Worm (Caenorhabditis elegans): ENCODE results near the gene clec-225.

- TF ChIP-seq daf-19 (GFP tag; conservative IDR thresholded peaks at IDR 0.05) (no peak), aha-1 (tag) (no peak), mes-2 (tag; optimal IDR thresholded peaks at IDR 0.05; ENCODE audit: poor library complexity, severe bottlenecking) (no peak), aly-2 (tag; optimal IDR thresholded peaks at IDR 0.05) (no peak), egl-43 (GFP tag; IDR thresholded peaks at IDR 0.05) (no peak), lsy-2 (tag; optimal IDR thresholded peaks at IDR 0.05) (no peak), ztf-11 (tag; optimal IDR thresholded peaks at IDR 0.05) (no peak), ama-1 (optimal IDR thresholded peaks at IDR 0.05) (no peak), zfp-2 (tag; optimal IDR thresholded peaks at IDR 0.05) (no peak), dpl-1 (GFP tag; optimal IDR thresholded peaks at IDR 0.05) (no peak), lin-39 (tag; optimal IDR thresholded peaks at IDR 0.05) (no peak), pha-4 (GFP tag; IDR thresholded peaks at IDR 0.05) (no peak), pha-4 (tag; optimal IDR thresholded peaks at IDR 0.05) (no peak)
Measured at ce11 chrV:13116114-13116603, 18.5 kb downstream of the clec-225 start, which contains the start of gene acly-2.
